Fruit fly (Drosophila melanogaster): ENCODE measurements around the gene CG31495.

DNA sequence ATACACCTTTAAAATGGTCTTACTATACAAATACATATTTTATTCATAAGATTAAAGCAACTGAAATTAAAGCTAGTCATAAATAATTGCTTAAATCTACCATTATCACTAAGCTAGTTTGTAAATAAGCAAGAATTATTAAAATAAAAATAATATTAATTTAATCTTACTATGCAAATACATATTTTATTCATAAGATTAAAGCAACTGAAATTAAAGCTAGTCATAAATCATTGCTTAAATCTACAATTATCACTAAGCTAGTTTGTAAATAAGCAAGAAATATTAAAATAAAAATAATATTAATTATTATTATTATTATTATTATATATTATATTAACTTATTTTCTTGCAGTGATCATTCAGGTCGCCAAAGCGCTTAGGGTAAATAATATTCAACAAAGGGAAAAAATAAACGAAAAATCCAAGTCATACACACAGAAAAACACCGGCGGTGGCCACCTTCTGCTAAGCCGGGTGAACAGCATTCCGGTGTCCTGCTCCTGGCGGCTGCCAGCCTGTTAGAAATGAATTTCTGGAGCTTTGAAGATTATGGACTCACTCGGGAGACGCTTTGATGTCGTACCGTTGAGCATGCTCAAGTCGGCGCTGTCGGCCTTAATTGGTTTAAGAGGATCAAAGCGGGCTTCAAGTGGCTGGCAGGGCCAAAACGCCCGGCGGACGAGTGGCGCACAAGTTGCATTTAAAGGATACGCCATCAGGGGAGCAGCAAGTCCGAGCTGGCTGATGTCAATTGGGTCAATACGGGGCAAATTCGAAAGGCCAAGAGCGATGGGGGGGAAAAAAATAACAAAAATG is 35.6 kb downstream of the CG31495 start:
- TF ChIP-seq CTCF (optimal IDR thresholded peaks at IDR 0.05) (no peak), CG8478 (optimal IDR thresholded peaks at IDR 0.05) (no peak)
